Fruit fly (Drosophila melanogaster): Measurements from ENCODE around the gene 14-3-3epsilon.

- TF ChIP-seq Eip75B (GFP tag; optimal IDR thresholded peaks at IDR 0.05) (no peak), Sox15 (GFP tag; optimal IDR thresholded peaks at IDR 0.05) (no peak), ss (GFP tag; optimal IDR thresholded peaks at IDR 0.05) (no peak), Smox (GFP tag; optimal IDR thresholded peaks at IDR 0.05) (no peak), CG4318 (GFP tag; optimal IDR thresholded peaks at IDR 0.05) (no peak), Gug (GFP tag; IDR thresholded peaks at IDR 0.05) (no peak), CG10631 (GFP tag; optimal IDR thresholded peaks at IDR 0.05) (no peak), Sox102F (GFP tag; optimal IDR thresholded peaks at IDR 0.05) (no peak), spab (GFP tag; optimal IDR thresholded peaks at IDR 0.05) (no peak), CG6163 (GFP tag; IDR thresholded peaks at IDR 0.05) (no peak), CG6854 (GFP tag; optimal IDR thresholded peaks at IDR 0.05) (no peak), Sox14 (GFP tag; optimal IDR thresholded peaks at IDR 0.05) (no peak), Hr39 (GFP tag; optimal IDR thresholded peaks at IDR 0.05) (no peak), dac (GFP tag; optimal IDR thresholded peaks at IDR 0.05) (no peak)
Observed at dm6 chr3R:18208479-18208878, 33.9 kb upstream of the 14-3-3epsilon start, which contains the start of gene CG44158.

All from whole organism, prepupa.